Worm (Caenorhabditis elegans) whole organism, late embryonic: Measurements from ENCODE around the gene srh-146.

Source experiments
- K02D7.2 ChIP-seq: sonication (generic microtip); optimal IDR thresholded peaks from 2 replicates; lab custom pipeline; 2017; ENCODE audit warnings: mild to moderate bottlenecking, missing genetic modification characterization, missing compliant biosample characterization
- Y22D7AL.16 ChIP-seq: sonication (generic microtip); optimal IDR thresholded peaks from 2 replicates; lab custom pipeline; 2016; ENCODE audit warnings: missing genetic modification characterization, missing compliant biosample characterization
- ama-1 ChIP-seq: fragments of 150-350 bp; optimal IDR thresholded peaks from 2 replicates; lab custom pipeline; 2014
- ceh-14 ChIP-seq: sonication (generic microtip); optimal IDR thresholded peaks from 2 replicates; lab custom pipeline; 2016; ENCODE audit warnings: missing genotype, missing genetic modification characterization, missing compliant biosample characterization
- ceh-19 ChIP-seq: fragments of 200-800 bp; sonication (Bioruptor generic); optimal IDR thresholded peaks from 2 replicates; lab custom pipeline; 2018; ENCODE audit warnings: mild to moderate bottlenecking, missing genetic modification characterization, missing compliant biosample characterization
- ceh-22 ChIP-seq: sonication (generic microtip); optimal IDR thresholded peaks from 2 replicates; lab custom pipeline; 2017; ENCODE audit warnings: missing biosample characterization, missing genetic modification characterization
- ceh-30 ChIP-seq: fragments of 150-350 bp; optimal IDR thresholded peaks from 2 replicates; lab custom pipeline; 2014; ENCODE audit warnings: missing biosample characterization, missing genetic modification characterization
- ceh-31 ChIP-seq: sonication (generic microtip); optimal IDR thresholded peaks from 2 replicates; lab custom pipeline; 2016; ENCODE audit warnings: missing genetic modification characterization, missing compliant biosample characterization
- ceh-45 ChIP-seq: fragments of 200-800 bp; sonication (Bioruptor generic); IDR thresholded peaks from 2 replicates; pipeline ENCODE4 v1.3.6; 2022; ENCODE audit warnings: missing genetic modification reagents, missing genetic modification characterization, missing compliant biosample characterization
- ceh-6 ChIP-seq: fragments of 200-800 bp; sonication (Bioruptor generic); optimal IDR thresholded peaks from 2 replicates; lab custom pipeline; 2018; ENCODE audit warnings: mild to moderate bottlenecking, missing genetic modification characterization, missing compliant biosample characterization
- ceh-9 ChIP-seq: sonication (generic microtip); optimal IDR thresholded peaks from 2 replicates; lab custom pipeline; 2016; ENCODE audit warnings: mild to moderate bottlenecking, missing genetic modification characterization, inconsistent platforms, missing compliant biosample characterization
- che-1 ChIP-seq: sonication (generic microtip); optimal IDR thresholded peaks from 2 replicates; lab custom pipeline; 2016; ENCODE audit warnings: mild to moderate bottlenecking, missing genetic modification characterization, missing compliant biosample characterization
- dmd-4 ChIP-seq: sonication (generic microtip); optimal IDR thresholded peaks from 2 replicates; lab custom pipeline; 2016; ENCODE audit warnings: borderline replicate concordance, missing genetic modification characterization, missing compliant biosample characterization
- elt-2 ChIP-seq: sonication (generic microtip); optimal IDR thresholded peaks from 2 replicates; lab custom pipeline; 2016; ENCODE audit warnings: missing genetic modification reagents, missing genetic modification characterization, missing compliant biosample characterization
- ets-4 ChIP-seq: sonication (generic microtip); optimal IDR thresholded peaks from 2 replicates; lab custom pipeline; 2016; ENCODE audit warnings: missing genetic modification characterization, missing compliant biosample characterization
- fax-1 ChIP-seq: sonication (generic microtip); optimal IDR thresholded peaks from 2 replicates; lab custom pipeline; 2016; ENCODE audit warnings: missing genotype, missing genetic modification characterization, missing compliant biosample characterization
- fkh-6 ChIP-seq: sonication (generic microtip); optimal IDR thresholded peaks from 2 replicates; lab custom pipeline; 2016; ENCODE audit warnings: missing genetic modification characterization, missing compliant biosample characterization
- gmeb-2 ChIP-seq: sonication (generic microtip); optimal IDR thresholded peaks from 2 replicates; lab custom pipeline; 2016; ENCODE audit warnings: missing genetic modification characterization, inconsistent platforms, missing compliant biosample characterization
- hlh-15 ChIP-seq: sonication (generic microtip); optimal IDR thresholded peaks from 2 replicates; lab custom pipeline; 2016; ENCODE audit warnings: missing genetic modification characterization, missing compliant biosample characterization
- hlh-30 ChIP-seq: sonication (generic microtip); optimal IDR thresholded peaks from 2 replicates; lab custom pipeline; 2017; ENCODE audit warnings: antibody characterized with exemption, missing genetic modification characterization, missing compliant biosample characterization; ENCODE audit not compliant: insufficient read depth
- hlh-6 ChIP-seq: sonication (generic microtip); optimal IDR thresholded peaks from 2 replicates; lab custom pipeline; 2016; ENCODE audit warnings: missing genotype, missing genetic modification characterization, missing compliant biosample characterization
- lin-11 ChIP-seq: fragments of 200-800 bp; sonication (Bioruptor generic); optimal IDR thresholded peaks from 2 replicates; lab custom pipeline; 2018; ENCODE audit warnings: mild to moderate bottlenecking, missing genetic modification characterization, missing compliant biosample characterization
- mec-3 ChIP-seq: sonication (generic microtip); optimal IDR thresholded peaks from 2 replicates; lab custom pipeline; 2016; ENCODE audit warnings: borderline replicate concordance, missing genetic modification characterization, missing compliant biosample characterization
- nfya-1 ChIP-seq: sonication (generic microtip); optimal IDR thresholded peaks from 2 replicates; lab custom pipeline; 2017; ENCODE audit warnings: missing genetic modification characterization, mild to moderate bottlenecking, missing compliant biosample characterization, antibody characterized with exemption, moderate library complexity
- nhr-232 ChIP-seq: sonication (generic microtip); optimal IDR thresholded peaks from 2 replicates; lab custom pipeline; 2016; ENCODE audit warnings: missing genetic modification characterization, missing compliant biosample characterization
- odd-2 ChIP-seq: sonication (generic microtip); optimal IDR thresholded peaks from 2 replicates; lab custom pipeline; 2017; ENCODE audit warnings: antibody characterized with exemption, mild to moderate bottlenecking, missing genetic modification characterization, missing compliant biosample characterization
- pag-3 ChIP-seq: sonication (generic microtip); optimal IDR thresholded peaks from 2 replicates; lab custom pipeline; 2016; ENCODE audit warnings: missing compliant biosample characterization, missing genetic modification characterization, borderline replicate concordance
- pax-1 ChIP-seq: fragments of 150-350 bp; optimal IDR thresholded peaks from 2 replicates; lab custom pipeline; 2014; ENCODE audit warnings: missing biosample characterization, missing genetic modification characterization
- pha-2 ChIP-seq: sonication (generic microtip); optimal IDR thresholded peaks from 2 replicates; lab custom pipeline; 2017; ENCODE audit warnings: mild to moderate bottlenecking, missing genetic modification characterization, missing compliant biosample characterization
- pha-4 ChIP-seq: fragments of 150-350 bp; optimal IDR thresholded peaks from 2 replicates; lab custom pipeline; 2018; ENCODE audit warnings: missing biosample characterization, missing genetic modification reagents, missing genetic modification characterization
- pros-1 ChIP-seq: fragments of 150-350 bp; optimal IDR thresholded peaks from 2 replicates; lab custom pipeline; 2014; ENCODE audit warnings: missing biosample characterization, missing genetic modification reagents, missing genetic modification characterization
- rnt-1 ChIP-seq: sonication (generic microtip); optimal IDR thresholded peaks from 2 replicates; lab custom pipeline; 2016; ENCODE audit warnings: missing genetic modification characterization, missing compliant biosample characterization
- sdc-2 ChIP-seq: sonication (generic microtip); optimal IDR thresholded peaks from 2 replicates; lab custom pipeline; 2016; ENCODE audit warnings: missing genotype, missing genetic modification characterization, missing compliant biosample characterization
- sox-2 ChIP-seq: fragments of 200-800 bp; sonication (Bioruptor generic); IDR thresholded peaks from 2 replicates; pipeline ENCODE4 v1.3.6; 2022; ENCODE audit warnings: missing genetic modification reagents, missing genetic modification characterization, missing compliant biosample characterization
- sox-4 ChIP-seq: sonication (generic microtip); optimal IDR thresholded peaks from 2 replicates; lab custom pipeline; 2017; ENCODE audit warnings: mild to moderate bottlenecking, missing genetic modification characterization, inconsistent platforms, missing compliant biosample characterization
- tbx-2 ChIP-seq: sonication (generic microtip); optimal IDR thresholded peaks from 2 replicates; lab custom pipeline; 2016; ENCODE audit warnings: missing genetic modification characterization, missing compliant biosample characterization
- unc-42 ChIP-seq: sonication (generic microtip); optimal IDR thresholded peaks from 2 replicates; lab custom pipeline; 2016; ENCODE audit warnings: missing genotype, missing genetic modification characterization, missing compliant biosample characterization
- unc-86 ChIP-seq: sonication (generic microtip); optimal IDR thresholded peaks from 2 replicates; lab custom pipeline; 2016; ENCODE audit warnings: missing genetic modification characterization, missing compliant biosample characterization
- ztf-16 ChIP-seq: sonication (generic microtip); optimal IDR thresholded peaks from 2 replicates; lab custom pipeline; 2017; ENCODE audit warnings: missing genetic modification characterization, missing compliant biosample characterization

srh-146 gene

ce11 chrV:2888681-2889080, 25.4 kb upstream of the srh-146 start, which contains the start of gene srw-4:
Gene srw-4 (minus strand): TSS chrV:2888781.
- TF ChIP-seq pag-3 (no peak), fax-1 (tag; lab: Kevin White, UChicago) (no peak), ceh-31 (tag; lab: Kevin White, UChicago) (no peak), gmeb-2 (no peak), K02D7.2 (tag; lab: Kevin White, UChicago) (no peak), dmd-4 (tag; lab: Kevin White, UChicago) (no peak), ets-4 (no peak), odd-2 (tag; lab: Kevin White, UChicago) (no peak), pros-1 (tag; lab: Kevin White, UChicago) (no peak), nfya-1 (tag; lab: Kevin White, UChicago) (no peak)

ce11 chrV:2891927-2892326, 22.1 kb upstream of the srh-146 start, which contains the start of gene F37B4.15:
Gene F37B4.15 (plus strand): TSS chrV:2892227.
- no peak for TF ChIP-seq fkh-6 (tag; lab: Kevin White, UChicago)
- TF ChIP-seq ceh-45 (GFP tag; lab: Robert Waterston, UW) = no peak
- no peak for TF ChIP-seq che-1
- no peak for TF ChIP-seq ceh-19 (GFP tag; lab: Kevin White, UChicago)
- TF ChIP-seq lin-11 = no peak
- no peak for TF ChIP-seq ceh-22 (tag; lab: Kevin White, UChicago)
- no peak for TF ChIP-seq hlh-30 (tag; lab: Kevin White, UChicago)
- TF ChIP-seq, all 69 proteins: peak for 0

DNA sequence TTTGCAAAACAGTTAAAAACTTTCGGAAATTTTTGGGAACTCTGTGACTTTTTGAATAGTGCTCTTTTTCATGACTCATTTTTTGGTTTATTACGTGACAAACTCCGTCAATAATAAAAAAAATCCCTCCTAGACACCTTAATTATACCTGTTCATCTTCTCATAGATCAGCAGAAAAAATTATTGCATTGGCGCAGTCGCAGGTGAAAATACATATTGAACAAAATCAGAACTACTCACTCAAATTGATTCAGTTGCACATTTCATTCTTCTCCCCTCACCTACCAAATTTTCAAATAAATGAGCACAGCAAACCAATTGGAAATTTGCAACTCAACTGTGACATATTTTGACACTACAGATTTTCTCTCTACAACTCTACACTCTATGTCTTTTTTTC, 21.1 kb upstream of the srh-146 start, which contains the start of gene srh-127:
Gene srh-127, plus strand, starts transcription at position 301 of the 400 bp plus-strand sequence.
- no peak for TF ChIP-seq ceh-6 (GFP tag; lab: Kevin White, UChicago)
- TF ChIP-seq Y22D7AL.16 (tag; lab: Kevin White, UChicago) = no peak
- no peak for TF ChIP-seq hlh-6
- no peak for TF ChIP-seq nhr-232
- no peak for TF ChIP-seq unc-42 (tag; lab: Kevin White, UChicago)
- no peak for TF ChIP-seq ceh-30 (tag; lab: Kevin White, UChicago)
- no peak for TF ChIP-seq elt-2 (tag; lab: Kevin White, UChicago)
- TF ChIP-seq ets-4 = no peak
- no peak for TF ChIP-seq sdc-2
- TF ChIP-seq pax-1 (tag; lab: Kevin White, UChicago) = no peak
- no peak for TF ChIP-seq tbx-2 (tag; lab: Kevin White, UChicago)
- TF ChIP-seq sox-2 (GFP tag; lab: Robert Waterston, UW) = no peak
- no peak for TF ChIP-seq ztf-16 (tag; lab: Kevin White, UChicago)
- no peak for TF ChIP-seq pros-1 (tag; lab: Kevin White, UChicago)
- no peak for TF ChIP-seq rnt-1 (tag; lab: Kevin White, UChicago)
- TF ChIP-seq unc-86 (tag; lab: Kevin White, UChicago) = no peak
- TF ChIP-seq ceh-14 (tag; lab: Kevin White, UChicago) = no peak

DNA sequence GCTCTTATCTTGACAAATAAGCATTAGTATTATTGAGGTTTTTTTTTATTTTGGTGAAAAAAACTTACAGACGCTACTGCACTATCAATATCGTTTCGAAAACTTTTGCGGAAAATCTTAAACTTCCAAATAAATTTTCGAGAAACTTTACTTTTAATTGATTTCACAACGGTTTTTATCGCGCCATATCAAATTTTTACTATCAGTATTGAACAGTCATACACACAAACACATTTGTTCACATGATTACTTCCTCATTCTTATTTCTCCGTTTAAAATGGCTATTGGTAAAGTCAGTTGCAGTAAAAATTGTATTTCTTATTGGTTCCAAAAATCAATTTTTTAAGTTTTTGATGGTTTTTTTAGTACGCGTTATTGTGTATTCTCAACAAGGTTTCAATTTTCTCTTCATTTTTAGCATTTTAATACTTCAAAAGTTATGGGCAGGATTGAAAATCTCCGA, 17.8 kb upstream of the srh-146 start, which contains the start of gene pals-32:
Gene pals-32, plus strand, starts transcription at position 413 of the 463 bp plus-strand sequence.
- no peak for TF ChIP-seq sox-2 (GFP tag; lab: Robert Waterston, UW)
- no peak for TF ChIP-seq pha-2 (tag; lab: Kevin White, UChicago)
- no peak for TF ChIP-seq mec-3 (tag; lab: Kevin White, UChicago)
- TF ChIP-seq, all 69 proteins: peak for 0

DNA sequence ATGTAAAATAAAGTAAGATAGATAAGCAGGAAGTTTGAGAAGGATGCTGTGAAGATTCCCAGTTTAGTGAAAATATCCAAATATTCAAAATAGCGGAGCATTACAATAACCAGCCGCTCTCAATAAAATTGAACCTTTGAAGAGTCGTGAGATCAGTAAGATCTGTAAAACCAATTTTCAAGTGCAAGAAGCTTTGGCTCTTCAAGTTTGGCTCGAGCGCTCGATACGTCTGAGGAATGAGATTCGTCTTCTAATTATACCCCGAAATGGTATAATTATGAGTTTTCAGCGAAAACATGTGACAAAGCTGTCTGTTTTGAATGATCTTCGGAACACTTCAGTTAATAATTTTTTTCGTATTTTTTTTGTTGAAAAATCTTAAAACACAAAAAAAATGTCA, 14.2 kb upstream of the srh-146 start, which contains the start of gene str-46:
Gene str-46, minus strand, starts transcription at position 101 of the 400 bp plus-strand sequence.
- TF ChIP-seq sox-2 (GFP tag; lab: Robert Waterston, UW) (no peak), hlh-15 (no peak), mec-3 (tag; lab: Kevin White, UChicago) (no peak), fax-1 (tag; lab: Kevin White, UChicago) (no peak), ceh-9 (no peak), pha-4 (no peak), sdc-2 (no peak), fkh-6 (tag; lab: Kevin White, UChicago) (no peak), pax-1 (tag; lab: Kevin White, UChicago) (no peak), tbx-2 (tag; lab: Kevin White, UChicago) (no peak), sox-4 (no peak), lin-11 (no peak), elt-2 (tag; lab: Kevin White, UChicago) (no peak), ama-1 (lab: Kevin White, UChicago) (no peak)
